Worm (Caenorhabditis elegans) whole organism, L4 larva: ENCODE data around the gene F18G5.6.
A peak's percentile ranks its signal among the peaks of the same experiment; 100 is the strongest.

Experiments
- D1046.2 ChIP-seq: fragments of 200-800 bp; sonication (Bioruptor generic); IDR thresholded peaks from 2 replicates; pipeline ENCODE4 v1.3.6; 2022; ENCODE audit warnings: missing genetic modification characterization, missing compliant biosample characterization
- F26F4.8 ChIP-seq: fragments of 200-800 bp; sonication (Bioruptor generic); conservative IDR thresholded peaks from 2 replicates; pipeline ENCODE4 v1.3.6; 2022; ENCODE audit warnings: missing genetic modification characterization, missing compliant biosample characterization
- F37D6.2 ChIP-seq: sonication (generic microtip); optimal IDR thresholded peaks from 2 replicates; lab custom pipeline; 2016; ENCODE audit warnings: mild to moderate bottlenecking, missing genetic modification characterization, missing compliant biosample characterization
- Y5F2A.4 ChIP-seq: fragments of 200-800 bp; sonication (Bioruptor generic); optimal IDR thresholded peaks from 2 replicates; lab custom pipeline; 2018; ENCODE audit warnings: mild to moderate bottlenecking, missing genetic modification characterization, missing compliant biosample characterization
- Y75B8A.6 ChIP-seq: fragments of 200-800 bp; sonication (Bioruptor generic); IDR thresholded peaks from 2 replicates; pipeline ENCODE4 v1.3.6; 2022; ENCODE audit warnings: missing genetic modification reagents, missing genetic modification characterization, missing compliant biosample characterization
- ZK337.2 ChIP-seq: fragments of 200-800 bp; sonication (Bioruptor generic); IDR thresholded peaks from 2 replicates; pipeline ENCODE4 v1.3.6; 2022; ENCODE audit warnings: missing genetic modification reagents, missing genetic modification characterization, missing compliant biosample characterization
- aha-1 ChIP-seq: fragments of 150-350 bp; peaks from one replicate; lab custom pipeline; 2014; ENCODE audit warnings: missing biosample characterization, missing genetic modification characterization
- aly-2 ChIP-seq: sonication (generic microtip); optimal IDR thresholded peaks from 2 replicates; lab custom pipeline; 2018; ENCODE audit warnings: missing biosample characterization, missing genetic modification characterization
- ces-1 ChIP-seq: fragments of 150-350 bp; sonication (generic microtip); optimal IDR thresholded peaks from 4 replicates; lab custom pipeline; 2014; ENCODE audit warnings: missing biosample characterization, missing genetic modification reagents, missing genetic modification characterization
- daf-12 ChIP-seq: fragments of 150-350 bp; optimal IDR thresholded peaks from 2 replicates; lab custom pipeline; 2014; ENCODE audit warnings: missing biosample characterization, missing genetic modification reagents, missing genetic modification characterization
- dpl-1 ChIP-seq: fragments of 150-350 bp; optimal IDR thresholded peaks from 2 replicates; lab custom pipeline; 2014; ENCODE audit warnings: missing biosample characterization, missing genetic modification reagents, missing genetic modification characterization
- dve-1 ChIP-seq: sonication (generic microtip); optimal IDR thresholded peaks from 2 replicates; lab custom pipeline; 2017; ENCODE audit warnings: antibody characterized with exemption, mild to moderate bottlenecking, missing genetic modification characterization, missing compliant biosample characterization; ENCODE audit not compliant: insufficient read depth
- egl-27 ChIP-seq: sonication (generic microtip); optimal IDR thresholded peaks from 3 replicates; lab custom pipeline; 2017; ENCODE audit warnings: missing biosample characterization, missing genetic modification reagents, missing genetic modification characterization
- hif-1 ChIP-seq, 2 experiments: sonication (generic microtip); optimal IDR thresholded peaks; 2 replicates each; lab custom pipeline; 2016 to 2017; ENCODE audit warnings: missing compliant biosample characterization in 2 of 2, missing genetic modification characterization in 2 of 2, missing genetic modification reagents in 2 of 2, missing genotype in 2 of 2, mild to moderate bottlenecking in 1 of 2
- hlh-11 ChIP-seq: fragments of 200-800 bp; sonication (Bioruptor generic); optimal IDR thresholded peaks from 2 replicates; lab custom pipeline; 2018; ENCODE audit warnings: mild to moderate bottlenecking, missing genetic modification characterization, missing compliant biosample characterization
- hlh-30 ChIP-seq: sonication (generic microtip); optimal IDR thresholded peaks from 2 replicates; lab custom pipeline; 2017; ENCODE audit warnings: antibody characterized with exemption, mild to moderate bottlenecking, missing genetic modification characterization, missing compliant biosample characterization; ENCODE audit not compliant: insufficient read depth
- jun-1 ChIP-seq: fragments of 150-350 bp; optimal IDR thresholded peaks from 2 replicates; lab custom pipeline; 2014; ENCODE audit warnings: missing biosample characterization, missing genetic modification reagents, missing genetic modification characterization
- lim-7 ChIP-seq: fragments of 200-800 bp; sonication (Bioruptor generic); IDR thresholded peaks from 2 replicates; pipeline ENCODE4 v1.3.6; 2022; ENCODE audit warnings: missing genetic modification characterization, missing compliant biosample characterization
- lin-39 ChIP-seq: fragments of 150-350 bp; optimal IDR thresholded peaks from 2 replicates; lab custom pipeline; 2014; ENCODE audit warnings: missing biosample characterization, missing genetic modification reagents, missing genetic modification characterization
- lir-3 ChIP-seq: sonication (generic microtip); optimal IDR thresholded peaks from 2 replicates; lab custom pipeline; 2016; ENCODE audit warnings: mild to moderate bottlenecking, missing genetic modification characterization, missing compliant biosample characterization
- lsy-2 ChIP-seq, 2 experiments: fragments of 150-350 bp in 1 of 2; sonication (generic microtip) in 1 of 2; optimal IDR thresholded peaks; 2 replicates each; lab custom pipeline; 2014 to 2017; ENCODE audit warnings: missing biosample characterization in 2 of 2, missing genetic modification characterization in 2 of 2
- mep-1 ChIP-seq: fragments of 150-350 bp; sonication (generic microtip); optimal IDR thresholded peaks from 3 replicates; lab custom pipeline; 2014; ENCODE audit warnings: missing biosample characterization, missing genetic modification characterization
- mes-2 ChIP-seq: sonication (generic microtip); optimal IDR thresholded peaks from 2 replicates; lab custom pipeline; 2016; ENCODE audit warnings: missing genotype, mild to moderate bottlenecking, missing genetic modification characterization, missing compliant biosample characterization; ENCODE audit not compliant: poor library complexity, severe bottlenecking
- mxl-3 ChIP-seq: fragments of 200-800 bp; sonication (Bioruptor generic); optimal IDR thresholded peaks from 2 replicates; lab custom pipeline; 2018; ENCODE audit warnings: mild to moderate bottlenecking, missing genetic modification characterization, missing compliant biosample characterization
- nhr-102 ChIP-seq: sonication (generic microtip); optimal IDR thresholded peaks from 2 replicates; lab custom pipeline; 2016; ENCODE audit warnings: mild to moderate bottlenecking, missing genetic modification characterization, moderate library complexity, missing compliant biosample characterization
- nhr-42 ChIP-seq: fragments of 200-800 bp; sonication (Bioruptor generic); IDR thresholded peaks from 2 replicates; pipeline ENCODE4 v1.3.6; 2022; ENCODE audit warnings: missing genetic modification characterization, missing compliant biosample characterization
- nhr-6 ChIP-seq: fragments of 150-350 bp; optimal IDR thresholded peaks from 2 replicates; lab custom pipeline; 2014; ENCODE audit warnings: missing biosample characterization, missing genetic modification characterization
- nhr-77 ChIP-seq: fragments of 150-350 bp; optimal IDR thresholded peaks from 2 replicates; lab custom pipeline; 2014; ENCODE audit warnings: missing biosample characterization, missing genetic modification characterization
- pha-4 ChIP-seq, 2 experiments: fragments of 150-350 bp in 1 of 2; fragments of 200-800 bp in 1 of 2; sonication (Bioruptor generic) in 1 of 2; IDR thresholded peaks in 1 of 2; optimal IDR thresholded peaks in 1 of 2; 2 replicates each; pipeline versions ENCODE4 v1.3.6 to Lab custom; 2014 to 2022; ENCODE audit warnings: missing genetic modification characterization in 2 of 2, missing genetic modification reagents in 2 of 2, missing biosample characterization in 1 of 2, missing compliant biosample characterization in 1 of 2
- php-3 ChIP-seq: fragments of 200-800 bp; sonication (Bioruptor generic); IDR thresholded peaks from 2 replicates; pipeline ENCODE4 v1.3.6; 2022; ENCODE audit warnings: missing genetic modification reagents, missing genetic modification characterization, missing compliant biosample characterization
- snpc-4 ChIP-seq: fragments of 150-350 bp; optimal IDR thresholded peaks from 2 replicates; lab custom pipeline; 2014; ENCODE audit warnings: missing biosample characterization, missing genetic modification characterization
- spr-3 ChIP-seq: fragments of 200-800 bp; sonication (Bioruptor generic); optimal IDR thresholded peaks from 2 replicates; lab custom pipeline; 2018; ENCODE audit warnings: mild to moderate bottlenecking, missing genetic modification characterization, missing compliant biosample characterization
- unc-62 ChIP-seq, 3 experiments: fragments of 150-350 bp in 1 of 3; sonication (generic microtip); optimal IDR thresholded peaks in 2 of 3; peaks in 1 of 3; 1 replicate in 1 of 3; 2 replicates in 2 of 3; lab custom pipeline; 2014 to 2017; ENCODE audit warnings: missing biosample characterization in 3 of 3, missing genetic modification characterization in 3 of 3, missing genetic modification reagents in 3 of 3, missing genotype in 1 of 3

Gene F18G5.6

ce11 chrX:9300379-9300778 is 36.2 kb upstream of the F18G5.6 start:
- TF ChIP-seq nhr-77 (tag; lab: Kevin White, UChicago) (no peak), hlh-11 (tag; lab: Kevin White, UChicago) (peak; percentile 28), egl-27 (tag; lab: Kevin White, UChicago) (no peak), F26F4.8 (GFP tag; lab: Robert Waterston, UW) (no peak), hlh-30 (peak; percentile 33), nhr-102 (tag; lab: Kevin White, UChicago) (no peak), aha-1 (tag; lab: Kevin White, UChicago) (peak; percentile 49), Y5F2A.4 (GFP tag; lab: Kevin White, UChicago) (no peak), snpc-4 (tag; lab: Kevin White, UChicago) (no peak), daf-12 (no peak), unc-62 (GFP tag; optimal IDR thresholded peaks at IDR 0.05 in 1 of 2; lab: Kevin White, UChicago) (peak in 1 of 2 experiments; percentile 60), unc-62 (tag; optimal IDR thresholded peaks at IDR 0.05; lab: Kevin White, UChicago) (no peak)

DNA sequence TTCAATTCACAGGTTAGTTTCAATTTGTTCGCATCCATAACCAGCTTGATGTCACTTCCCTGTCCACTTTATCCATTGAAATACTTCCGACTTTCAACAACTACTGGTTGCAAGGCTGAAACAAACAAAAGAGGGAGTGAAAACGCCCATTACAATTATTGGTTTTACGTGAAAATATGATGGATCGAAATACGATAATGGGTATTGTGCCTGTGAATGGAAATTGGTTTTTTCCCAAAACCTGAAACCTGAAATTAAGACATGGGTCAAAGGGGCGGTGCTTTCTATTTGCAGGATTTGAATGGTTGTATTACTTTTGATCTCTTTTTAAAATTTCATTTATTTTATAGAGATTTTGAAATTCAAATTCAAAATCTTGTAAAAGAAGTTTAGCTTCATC is 34.7 kb upstream of the F18G5.6 start, which contains the start of gene B0416.2:
TSS of gene B0416.2 (plus strand) at position 301 of the 400 bp plus-strand sequence.
- TF ChIP-seq ZK337.2 (GFP tag; lab: Robert Waterston, UW) (no peak), dve-1 (tag; lab: Kevin White, UChicago) (no peak), lin-39 (tag; lab: Kevin White, UChicago) (no peak), aly-2 (tag; lab: Kevin White, UChicago) (no peak), pha-4 (GFP tag; IDR thresholded peaks at IDR 0.05; lab: Robert Waterston, UW) (no peak), pha-4 (tag; optimal IDR thresholded peaks at IDR 0.05; lab: Kevin White, UChicago) (no peak), spr-3 (GFP tag; lab: Kevin White, UChicago) (no peak), daf-12 (no peak), lim-7 (no peak), hif-1 (tag; optimal IDR thresholded peaks at IDR 0.05; lab: Kevin White, UChicago) (no peak), nhr-77 (tag; lab: Kevin White, UChicago) (no peak), F37D6.2 (no peak), Y75B8A.6 (GFP tag; lab: Robert Waterston, UW) (no peak), mxl-3 (no peak), jun-1 (tag; lab: Kevin White, UChicago) (no peak), ces-1 (GFP tag; lab: Kevin White, UChicago) (no peak), mep-1 (no peak), D1046.2 (no peak)

- TF ChIP-seq hlh-30 (peak; percentile 13), jun-1 (tag; lab: Kevin White, UChicago) (no peak), aly-2 (tag; lab: Kevin White, UChicago) (no peak), snpc-4 (tag; lab: Kevin White, UChicago) (no peak), lir-3 (tag; lab: Kevin White, UChicago) (no peak)
Observed at ce11 chrX:9297834-9298233, 33.7 kb upstream of the F18G5.6 start, which contains the start of gene B0416.7. TSS of gene B0416.7 (minus strand) at chrX:9297934.

DNA sequence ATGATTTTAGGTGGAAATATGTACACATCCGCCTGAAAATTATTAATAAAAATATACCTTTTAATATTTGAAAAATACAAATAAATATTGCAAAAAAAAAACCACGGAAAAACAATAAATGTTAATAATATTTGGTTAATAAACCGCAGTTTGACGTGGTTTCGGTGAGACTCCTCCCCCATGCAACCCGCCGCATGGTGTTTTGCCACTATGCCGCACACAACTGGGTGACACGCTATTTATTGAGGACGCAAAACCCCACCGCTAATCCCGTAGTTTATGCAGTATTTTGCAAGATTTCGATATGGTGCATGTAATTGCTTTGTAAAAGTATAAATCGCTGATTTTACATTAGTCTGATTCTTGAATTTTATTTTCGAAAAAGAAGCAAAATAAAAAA is 32.5 kb upstream of the F18G5.6 start, which contains the start of gene gly-13:
TSS of gene gly-13 (minus strand) at position 32 of the 400 bp plus-strand sequence.
- no peak for TF ChIP-seq nhr-6 (tag; lab: Kevin White, UChicago)
- peak; percentile 77 for TF ChIP-seq aha-1 (tag; lab: Kevin White, UChicago)
- peak in 1 of 2 experiments; percentile 30 for TF ChIP-seq lsy-2 (tag; optimal IDR thresholded peaks at IDR 0.05; lab: Kevin White, UChicago)
- no peak for TF ChIP-seq mxl-3
- peak; percentile 5 for TF ChIP-seq hlh-30
- no peak for TF ChIP-seq nhr-42 (GFP tag; lab: Robert Waterston, UW)
- TF ChIP-seq dpl-1 (GFP tag; lab: Kevin White, UChicago), result peak; percentile 6
- peak; percentile 18 for TF ChIP-seq hlh-11 (tag; lab: Kevin White, UChicago)
- TF ChIP-seq mes-2, result peak; percentile 84
- TF ChIP-seq php-3 (GFP tag; lab: Robert Waterston, UW), result 0 out of 2 replicates have a peak, but pooled peaks have one; percentile 6
- TF ChIP-seq dve-1 (tag; lab: Kevin White, UChicago), result peak; percentile 9
- TF ChIP-seq, all 104 proteins: peak for 8
